Fruit fly (Drosophila melanogaster) S2 (cell line): ENCODE measurements around the gene CG9399.

Experiments used
- CG8478 ChIP-seq: fragments of >200 bp; optimal IDR thresholded peaks from 2 replicates; lab custom pipeline; 2018
- CTCF ChIP-seq, 2 experiments: fragments of >200 bp; optimal IDR thresholded peaks; 2 replicates each; lab custom pipeline; 2018

- TF ChIP-seq CG8478 (lab: Kevin White, UChicago) (no peak), CTCF (optimal IDR thresholded peaks at IDR 0.05; lab: Kevin White, UChicago) (no peak)
Observed at dm6 chr3R:9591769-9592388, 17.9 kb upstream of the CG9399 start.
